Fruit fly (Drosophila melanogaster): Measurements from ENCODE around the gene Gs1.

The Gs1 gene

DNA sequence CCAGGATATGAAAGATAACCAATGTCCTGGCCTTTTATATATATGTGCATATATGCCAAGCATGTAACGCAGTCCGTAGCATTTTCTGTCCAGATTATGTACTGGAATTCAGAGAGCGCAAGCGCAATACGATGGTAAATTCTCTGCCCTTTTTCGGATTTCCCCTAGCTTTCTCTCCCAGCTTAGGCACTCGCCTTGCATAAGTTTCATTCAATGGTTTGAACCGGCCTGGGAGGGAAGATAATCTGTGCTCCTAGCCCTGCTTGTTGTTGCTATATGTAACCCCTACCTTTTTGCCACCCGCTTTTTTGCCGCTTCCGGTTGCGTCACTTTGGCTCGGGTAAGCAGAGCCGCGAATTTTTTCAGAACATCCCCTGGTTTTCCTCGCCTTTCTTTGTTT is 47.2 kb downstream of the Gs1 start:
- TF ChIP-seq D19B (GFP tag; optimal IDR thresholded peaks at IDR 0.05) (no peak), CG7928 (GFP tag; optimal IDR thresholded peaks at IDR 0.05) (no peak), pros (GFP tag; optimal IDR thresholded peaks at IDR 0.05) (peak; percentile 11), Trl (optimal IDR thresholded peaks at IDR 0.05) (peak in 1 of 2 experiments; percentile 17), Trl (GFP tag; optimal IDR thresholded peaks at IDR 0.05) (no peak), Adf1 (GFP tag; IDR thresholded peaks at IDR 0.05) (0 out of 2 replicates have a peak, but pooled peaks have one; percentile 6), CG3407 (GFP tag; optimal IDR thresholded peaks at IDR 0.05) (no peak), CG4360 (GFP tag; IDR thresholded peaks at IDR 0.05) (peak; percentile 42), CG4820 (GFP tag; optimal IDR thresholded peaks at IDR 0.05) (no peak), Med (GFP tag) (peak; percentile 56), chinmo (GFP tag; IDR thresholded peaks at IDR 0.05; ENCODE audit: partially characterized antibody) (0 out of 4 replicates have a peak, but pooled peaks have one; percentile 64), odd (GFP tag; optimal IDR thresholded peaks at IDR 0.05) (no peak), sisA (GFP tag; IDR thresholded peaks at IDR 0.05) (no peak), nerfin-1 (tag; optimal IDR thresholded peaks at IDR 0.05) (peak; percentile 74), CG11504 (tag; optimal IDR thresholded peaks at IDR 0.05) (peak; percentile 24), Pdp1 (GFP tag; optimal IDR thresholded peaks at IDR 0.05) (peak in 1 of 2 experiments; percentile 66), abd-A (tag; optimal IDR thresholded peaks at IDR 0.05) (peak; percentile 35)

DNA sequence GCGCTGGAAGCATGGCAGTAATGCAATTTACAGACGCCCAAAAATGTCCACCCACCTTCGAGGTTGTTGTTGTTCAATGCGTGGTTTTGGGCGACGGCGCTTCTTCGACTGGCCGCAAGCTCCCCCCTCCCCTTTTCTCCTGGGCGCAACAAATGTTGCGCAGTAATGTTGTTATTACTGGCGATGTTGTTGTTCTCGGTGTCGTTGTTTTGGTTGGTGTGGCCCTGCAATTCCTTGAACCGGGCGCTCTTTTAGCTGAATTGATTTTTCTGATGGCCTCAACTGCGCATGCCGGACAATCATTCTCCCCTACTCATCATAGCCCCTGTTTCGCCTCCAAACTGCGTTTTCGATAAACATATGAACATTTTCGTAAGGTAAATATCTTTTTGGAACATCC is 49.1 kb downstream of the Gs1 start:
- TF ChIP-seq gsb (GFP tag; IDR thresholded peaks at IDR 0.05), result no peak
- TF ChIP-seq nerfin-2 (GFP tag; IDR thresholded peaks at IDR 0.05; ENCODE audit: partially characterized antibody), result no peak
- TF ChIP-seq CG18764 (GFP tag; optimal IDR thresholded peaks at IDR 0.05), result no peak
- 0 out of 3 replicates have a peak, but pooled peaks have one; percentile 27 for TF ChIP-seq CG2199 (GFP tag; IDR thresholded peaks at IDR 0.05)
- TF ChIP-seq CG15514 (GFP tag; optimal IDR thresholded peaks at IDR 0.05), result no peak
- TF ChIP-seq prd (optimal IDR thresholded peaks at IDR 0.05), result no peak
- TF ChIP-seq prd (GFP tag; IDR thresholded peaks at IDR 0.05), result no peak
- TF ChIP-seq pan (optimal IDR thresholded peaks at IDR 0.05), result no peak
- no peak for TF ChIP-seq pan (GFP tag; optimal IDR thresholded peaks at IDR 0.05 in 1 of 2, IDR thresholded peaks at IDR 0.05 in 1 of 2)
- TF ChIP-seq CG9817 (tag; optimal IDR thresholded peaks at IDR 0.05), result no peak
- no peak for TF ChIP-seq vfl (GFP tag; optimal IDR thresholded peaks at IDR 0.05)
- TF ChIP-seq CG4360 (GFP tag; IDR thresholded peaks at IDR 0.05), result 0 out of 2 replicates have a peak, but pooled peaks have one; percentile 36
- no peak for TF ChIP-seq Gug (GFP tag; IDR thresholded peaks at IDR 0.05)
- TF ChIP-seq CG4328 (GFP tag; optimal IDR thresholded peaks at IDR 0.05), result no peak
- no peak for TF ChIP-seq Oaz (GFP tag; IDR thresholded peaks at IDR 0.05)
- TF ChIP-seq pho (GFP tag; optimal IDR thresholded peaks at IDR 0.05), result no peak
- no peak for TF ChIP-seq CG4282 (GFP tag; optimal IDR thresholded peaks at IDR 0.05)
- peak; percentile 3 for TF ChIP-seq nerfin-1 (tag; optimal IDR thresholded peaks at IDR 0.05)
- TF ChIP-seq CG18599 (GFP tag; optimal IDR thresholded peaks at IDR 0.05), result no peak
- peak; percentile 83 for TF ChIP-seq onecut (GFP tag; IDR thresholded peaks at IDR 0.05)
- peak; percentile 94 for TF ChIP-seq CG11504 (tag; optimal IDR thresholded peaks at IDR 0.05)
- TF ChIP-seq ewg (GFP tag; optimal IDR thresholded peaks at IDR 0.05), result peak; percentile 51
- TF ChIP-seq abd-A (tag; optimal IDR thresholded peaks at IDR 0.05), result peak; percentile 84
- TF ChIP-seq Dll (GFP tag; IDR thresholded peaks at IDR 0.05; ENCODE audit: partially characterized antibody), result no peak
- TF ChIP-seq NK7.1 (GFP tag; optimal IDR thresholded peaks at IDR 0.05), result no peak
- TF ChIP-seq E2f1 (GFP tag; IDR thresholded peaks at IDR 0.05), result no peak
- no peak for TF ChIP-seq ttk (GFP tag; IDR thresholded peaks at IDR 0.05)
- TF ChIP-seq CG5180 (GFP tag; optimal IDR thresholded peaks at IDR 0.05), result no peak
- peak; percentile 86 for TF ChIP-seq scrt (GFP tag; optimal IDR thresholded peaks at IDR 0.05)
- TF ChIP-seq Kr (GFP tag; optimal IDR thresholded peaks at IDR 0.05), result no peak
- no peak for TF ChIP-seq gsb-n (tag; optimal IDR thresholded peaks at IDR 0.05)
- no peak for TF ChIP-seq vnd (GFP tag; IDR thresholded peaks at IDR 0.05; ENCODE audit: partially characterized antibody)
- TF ChIP-seq dati (GFP tag; IDR thresholded peaks at IDR 0.05), result no peak
- no peak for TF ChIP-seq BtbVII (GFP tag; optimal IDR thresholded peaks at IDR 0.05)

Measured in whole organism, embryonic.